Worm (Caenorhabditis elegans): ENCODE measurements around the gene nhr-176.

The nhr-176 gene

DNA sequence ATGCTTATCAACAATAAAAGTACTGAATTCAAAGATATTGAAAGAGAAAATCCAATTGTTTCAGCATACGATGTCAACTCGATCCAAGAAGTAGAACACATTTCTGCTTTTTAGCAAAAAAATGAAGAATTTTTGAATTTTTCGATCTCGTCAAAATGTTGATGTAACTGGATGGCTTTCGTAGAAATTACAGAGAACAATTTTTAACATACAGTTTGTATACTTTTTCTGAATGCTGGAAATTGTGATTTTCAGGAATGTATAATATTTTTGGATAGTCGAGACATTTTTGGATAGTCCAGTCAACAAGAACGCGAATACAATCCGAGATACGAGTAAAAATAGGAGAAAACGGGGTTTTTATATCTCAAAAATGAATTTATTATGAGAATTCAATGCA, 47.5 kb downstream of the nhr-176 start, which contains the start of gene str-103:
Gene str-103 (minus strand): TSS at position 101 of the 400 bp plus-strand sequence.
- no peak for TF ChIP-seq snpc-1.3 (tag; optimal IDR thresholded peaks at IDR 0.05; ENCODE audit: insufficient read depth)

DNA sequence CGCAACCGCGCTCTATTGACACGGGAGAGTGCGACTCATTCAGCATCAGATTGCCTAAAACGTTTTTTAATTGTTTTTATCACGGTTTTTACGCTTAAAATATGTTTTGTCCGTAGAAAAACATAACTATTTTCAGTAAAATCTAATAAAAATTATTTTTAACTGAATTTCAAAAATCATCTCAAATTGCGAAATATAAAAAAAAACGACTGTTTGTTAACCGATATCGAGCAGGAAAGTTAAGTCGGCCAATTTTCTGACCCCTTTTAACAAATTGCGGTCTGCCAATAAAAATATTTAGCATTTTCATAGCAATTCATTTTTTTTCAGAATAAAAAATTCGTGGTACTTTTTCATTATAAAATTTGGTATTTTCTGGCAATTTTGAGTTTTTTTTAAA, 49.4 kb downstream of the nhr-176 start:
- no peak for TF ChIP-seq hrde-1 (tag; optimal IDR thresholded peaks at IDR 0.05; ENCODE audit: borderline replicate concordance)
- TF ChIP-seq rcor-1 (GFP tag; IDR thresholded peaks at IDR 0.05) = no peak
- no peak for TF ChIP-seq cebp-1 (GFP tag; IDR thresholded peaks at IDR 0.05)
- peak; percentile 86 for TF ChIP-seq cebp-1 (tag; optimal IDR thresholded peaks at IDR 0.05)
- TF ChIP-seq dpl-1 (GFP tag; optimal IDR thresholded peaks at IDR 0.05) = no peak

DNA sequence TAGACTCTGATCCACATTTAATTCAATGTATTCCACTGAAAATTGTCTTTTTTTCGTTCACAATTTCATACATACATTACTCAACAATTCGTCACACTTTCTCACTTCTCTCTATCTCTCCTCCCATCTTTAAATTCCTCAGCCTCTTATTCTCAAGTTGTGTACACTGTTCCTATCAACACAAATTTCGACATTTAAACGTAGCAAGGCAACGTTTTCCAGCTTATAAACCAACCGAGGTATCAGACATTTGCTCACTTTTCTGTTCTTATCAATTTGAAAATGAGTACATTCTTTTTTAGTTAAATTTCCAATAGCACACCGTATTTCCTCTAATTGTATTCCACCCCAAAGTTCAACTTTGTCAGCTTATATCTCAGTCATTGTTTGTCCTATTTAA, 49.8 kb downstream of the nhr-176 start, which contains the start of gene skr-3:
Gene skr-3 (plus strand): TSS at position 163 of the 400 bp plus-strand sequence.
- TF ChIP-seq nhr-80 (tag; optimal IDR thresholded peaks at IDR 0.05) = peak; percentile 23
- TF ChIP-seq B0336.3 (GFP tag; IDR thresholded peaks at IDR 0.05) = no peak

DNA sequence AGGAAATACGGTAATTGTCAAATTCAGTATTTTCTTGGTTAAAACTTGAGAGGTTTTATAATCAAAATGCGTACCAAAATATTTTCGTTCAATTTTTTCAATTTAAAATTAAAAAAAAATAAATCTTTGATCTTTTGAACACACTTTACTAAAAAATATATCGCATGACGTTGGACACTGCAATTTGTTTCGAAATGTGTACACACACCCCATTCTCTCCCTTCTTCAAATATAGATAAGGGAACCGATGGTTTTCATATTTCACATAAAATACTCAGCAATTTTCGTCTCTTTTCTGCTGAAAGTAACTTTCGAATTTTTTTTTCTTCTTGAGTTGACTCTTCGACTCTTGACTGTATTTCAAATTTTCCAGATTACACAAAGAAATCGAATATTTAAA, 50.3 kb downstream of the nhr-176 start:
- TF ChIP-seq cebp-1 (GFP tag; IDR thresholded peaks at IDR 0.05) = no peak
- peak; percentile 5 for TF ChIP-seq cebp-1 (tag; optimal IDR thresholded peaks at IDR 0.05)
- TF ChIP-seq ekl-4 (GFP tag; IDR thresholded peaks at IDR 0.05) = no peak

Measured in whole organism, young adult.